Fruit fly (Drosophila melanogaster) ovary, adult (tissue): ENCODE results near the gene GAA1.

Source experiments
- CG17801 ChIP-seq: fragments of 200-800 bp; optimal IDR thresholded peaks from 2 replicates; lab custom pipeline; 2019; ENCODE audit warnings: missing biosample characterization, mild to moderate bottlenecking, missing genetic modification characterization, moderate library complexity; ENCODE audit not compliant: partially characterized antibody

GAA1 gene

DNA sequence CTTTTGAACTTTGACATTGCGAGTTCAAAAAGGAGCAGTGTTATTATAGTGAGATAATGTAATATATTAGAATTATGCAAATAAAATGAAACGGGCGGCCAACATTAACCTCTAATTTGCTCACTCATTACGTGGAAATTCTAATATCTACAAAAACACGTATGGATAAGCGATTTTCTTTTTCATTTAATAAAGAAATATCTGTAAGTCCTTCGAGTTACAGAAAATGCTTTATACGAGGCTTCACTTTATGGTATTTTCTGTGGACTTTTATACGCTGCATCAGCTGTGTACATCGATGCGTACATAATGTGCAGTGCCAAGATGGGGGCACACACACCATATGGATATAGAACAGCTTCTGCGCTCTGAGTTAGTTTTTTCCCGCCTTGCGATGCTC, 12.8 kb upstream of the GAA1 start:
- TF ChIP-seq CG17801 = no peak

DNA sequence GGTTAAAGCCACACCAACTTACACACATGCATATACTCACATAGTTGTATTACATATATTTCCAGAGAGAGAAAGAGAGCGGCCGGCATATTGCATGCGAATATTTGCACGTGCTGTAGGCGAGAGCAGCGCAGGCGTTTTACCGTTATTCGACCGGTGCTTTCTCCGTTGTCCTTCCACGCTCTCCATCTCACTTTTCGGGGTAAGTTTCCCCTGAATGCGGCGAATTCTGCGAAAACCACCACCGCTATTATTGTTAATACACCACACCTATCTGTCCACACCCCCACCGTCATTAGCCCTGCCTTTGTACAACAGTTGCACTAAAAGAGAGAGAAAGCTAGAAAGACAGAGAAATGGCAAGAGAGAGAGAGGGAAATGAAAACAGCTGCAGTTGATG, 12.4 kb upstream of the GAA1 start:
- TF ChIP-seq CG17801 = no peak

DNA sequence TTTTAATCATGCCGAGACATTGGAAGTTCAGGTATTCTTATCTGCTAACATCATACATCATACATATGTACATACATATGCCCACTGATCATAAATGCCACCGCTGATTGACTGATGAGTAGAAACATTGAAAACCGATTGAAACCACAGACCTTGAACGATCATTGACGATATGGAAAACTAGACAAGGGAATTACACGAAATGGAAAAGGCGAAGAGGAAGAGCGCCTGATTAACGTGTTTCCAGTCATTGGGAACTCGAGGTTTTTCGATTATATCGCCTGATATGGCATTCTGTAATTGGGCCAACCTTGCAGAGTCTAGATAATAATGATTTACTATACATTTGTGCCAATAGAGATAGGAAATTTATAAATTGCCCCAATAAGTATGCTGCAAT, 11.7 kb upstream of the GAA1 start:
- TF ChIP-seq CG17801 = no peak

DNA sequence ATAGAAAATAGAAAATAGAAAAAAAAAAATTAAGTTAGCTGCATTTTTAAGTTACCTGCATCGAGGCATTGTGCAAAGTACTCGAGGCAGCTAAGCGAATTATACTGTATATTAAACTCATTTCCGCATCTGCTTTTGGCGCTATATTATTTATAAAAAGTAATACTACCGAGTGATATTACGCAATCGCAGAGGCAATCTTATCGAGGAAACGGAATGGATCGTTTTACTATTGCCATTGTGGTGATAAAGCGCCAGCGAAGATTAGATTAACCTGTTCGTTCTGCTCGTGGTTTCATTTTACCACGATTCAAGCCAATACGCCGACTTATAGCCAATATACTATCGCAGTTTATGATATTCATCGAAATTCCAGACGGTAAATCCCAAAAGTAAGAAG, 11.1 kb upstream of the GAA1 start:
- TF ChIP-seq CG17801 = no peak

DNA sequence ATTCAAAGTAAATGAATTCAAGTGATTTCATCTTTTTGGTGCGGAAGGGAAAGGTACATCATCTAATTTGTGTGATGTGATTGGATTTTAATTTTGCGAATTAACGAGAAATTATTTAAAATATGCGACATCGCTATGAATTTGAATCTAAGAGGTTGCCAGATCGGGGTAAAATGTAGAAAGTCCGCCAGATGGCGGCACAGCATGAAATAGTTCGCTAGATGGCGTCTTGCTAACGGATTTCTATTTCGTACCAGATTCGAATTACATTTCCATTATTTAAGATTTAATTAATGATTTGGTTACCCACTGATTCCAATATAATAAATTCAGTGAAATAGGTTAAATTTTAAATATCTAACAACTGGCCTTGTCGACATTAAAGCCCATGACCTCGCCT, 10.2 kb upstream of the GAA1 start:
- no peak for TF ChIP-seq CG17801

DNA sequence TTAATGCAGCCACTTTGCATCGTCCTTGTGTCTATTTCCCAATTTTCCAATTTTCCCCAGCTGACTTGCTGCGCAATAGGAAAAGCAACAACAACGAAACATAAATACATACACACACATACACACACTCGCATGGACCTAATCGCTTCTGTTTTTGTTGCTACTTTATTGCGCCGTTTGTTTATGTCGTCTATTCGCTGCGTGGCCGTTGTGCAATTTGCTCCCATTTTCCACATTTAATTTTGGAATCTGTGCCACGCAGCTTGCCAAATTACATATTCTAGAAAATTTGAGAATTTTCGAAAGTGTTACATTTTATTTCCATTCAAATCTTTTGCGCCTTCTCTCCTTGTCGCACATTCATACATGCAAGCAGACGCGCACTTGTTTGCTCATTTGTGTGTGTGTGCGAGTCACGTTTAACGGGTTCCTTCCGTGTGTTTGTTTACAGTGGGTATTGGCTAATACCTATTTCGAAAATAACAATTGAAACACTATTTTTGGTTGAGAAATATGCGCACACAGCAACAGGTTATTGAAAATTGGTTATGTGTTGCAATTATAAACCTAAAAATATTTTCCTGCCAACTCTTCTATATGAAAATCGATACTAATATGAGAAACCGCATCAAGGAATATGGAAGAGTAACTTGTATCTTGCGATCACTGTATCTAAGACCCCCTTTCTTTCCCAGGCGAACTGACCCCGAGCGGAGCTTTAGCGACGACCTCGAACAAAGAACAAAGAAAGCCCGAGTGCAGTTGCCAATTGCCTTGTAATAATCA, 7.2 kb upstream of the GAA1 start:
- peak; percentile 84 for TF ChIP-seq CG17801

DNA sequence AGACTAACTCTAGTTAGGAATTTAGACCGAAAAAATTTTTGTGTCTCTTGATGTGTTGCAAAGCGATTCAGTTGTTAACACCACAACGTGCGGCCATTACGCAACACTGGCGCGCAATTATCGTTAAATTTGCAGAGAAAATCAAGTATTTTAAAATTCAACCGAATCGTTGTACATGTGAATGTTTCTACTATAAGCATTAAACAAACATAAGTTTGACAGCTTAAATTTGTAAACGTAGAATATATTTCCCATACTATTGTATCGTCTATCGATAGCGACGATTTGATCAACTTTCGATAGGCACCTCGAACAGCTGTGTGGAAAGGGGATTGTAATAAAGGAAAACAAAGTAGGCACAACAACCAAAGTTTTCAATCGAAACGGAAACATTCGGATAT, 6.4 kb upstream of the GAA1 start, which contains the start of the genes Usp30 and CG16721:
Gene Usp30 (minus strand): TSS at position 245 of the 401 bp plus-strand sequence.
Gene CG16721 (plus strand): TSS at position 327 of the 401 bp plus-strand sequence.
- peak; percentile 81 for TF ChIP-seq CG17801

DNA sequence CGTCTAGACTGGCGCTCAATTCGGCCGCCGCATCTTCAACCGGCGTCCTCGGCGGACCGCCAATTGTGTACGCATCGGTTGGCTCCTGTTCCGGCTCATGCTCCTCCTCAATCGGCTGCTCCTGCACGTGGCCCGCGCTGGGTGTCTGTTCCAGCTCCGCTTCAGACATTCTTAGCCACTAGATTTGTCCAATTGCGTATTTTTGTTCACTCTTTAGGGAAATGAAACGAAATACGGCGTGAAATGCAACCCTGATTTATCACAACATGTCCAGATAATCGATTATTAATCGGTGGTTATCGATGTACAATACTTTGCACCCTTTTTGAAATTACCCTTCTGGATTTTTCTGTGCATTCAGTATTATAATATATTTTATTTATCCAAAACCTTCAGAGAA, 3.4 kb upstream of the GAA1 start, which contains the start of gene mof:
Gene mof (minus strand): TSS at position 270 of the 400 bp plus-strand sequence.
- peak; percentile 55 for TF ChIP-seq CG17801

DNA sequence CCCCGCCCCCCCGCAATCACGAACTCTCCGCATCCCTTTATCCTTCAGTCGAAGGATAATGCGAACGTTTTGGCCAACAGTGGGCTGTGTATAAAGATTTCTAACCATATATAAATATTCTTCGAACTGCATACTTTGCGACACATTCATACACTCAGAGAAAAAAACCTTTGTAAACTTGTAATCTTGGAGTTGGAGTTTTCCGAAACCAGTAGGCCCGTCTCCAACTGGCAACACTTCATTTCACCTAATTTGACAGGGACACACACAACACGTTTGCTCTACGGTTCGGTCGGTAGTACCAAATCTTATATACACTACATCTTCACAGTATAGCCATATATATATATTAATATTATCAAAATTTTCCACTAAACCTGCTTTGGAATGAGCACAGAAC, 4.4 kb downstream of the GAA1 start, which contains the start of gene CG15764:
Gene CG15764 (plus strand): TSS at position 301 of the 400 bp plus-strand sequence.
- no peak for TF ChIP-seq CG17801

DNA sequence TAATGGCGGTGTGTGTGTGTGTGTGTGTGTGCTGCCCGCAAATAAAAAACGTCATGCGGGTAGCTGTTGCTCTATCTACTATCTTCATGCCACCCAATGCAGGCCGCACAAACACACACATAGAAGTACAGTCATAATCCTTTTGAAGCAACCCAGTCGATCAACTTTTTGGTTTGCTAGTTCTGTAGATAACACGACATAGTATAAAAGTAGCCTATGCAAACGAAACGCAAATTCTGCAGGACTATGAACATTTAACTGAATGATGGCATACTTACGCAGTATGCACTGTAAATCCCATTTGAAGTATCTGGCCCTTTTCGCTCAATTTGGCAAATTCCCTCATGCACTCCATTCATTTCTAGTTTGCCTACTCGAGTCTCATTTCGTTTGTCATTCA, 7.1 kb downstream of the GAA1 start:
- TF ChIP-seq CG17801 = no peak

DNA sequence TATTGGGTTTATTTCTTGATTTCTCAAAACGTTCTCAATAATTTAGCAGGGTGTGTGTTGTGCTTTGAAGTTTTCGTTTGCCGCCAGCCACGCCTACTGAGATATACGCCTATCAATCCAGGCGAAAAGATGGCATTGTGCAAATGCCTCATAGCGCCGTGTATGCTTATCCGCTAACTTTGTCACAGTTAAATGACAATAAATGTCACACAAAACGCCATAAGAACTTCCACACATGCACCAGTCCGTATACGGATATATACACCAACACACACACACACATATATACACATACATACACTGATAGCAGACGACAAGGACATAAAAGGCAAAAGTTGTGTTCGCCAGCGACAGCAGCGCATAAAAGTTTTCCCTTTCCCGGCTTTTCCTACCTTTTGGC, 8.1 kb downstream of the GAA1 start, which contains the start of gene CG43137:
Gene CG43137 (minus strand): TSS at position 101 of the 400 bp plus-strand sequence.
- no peak for TF ChIP-seq CG17801

DNA sequence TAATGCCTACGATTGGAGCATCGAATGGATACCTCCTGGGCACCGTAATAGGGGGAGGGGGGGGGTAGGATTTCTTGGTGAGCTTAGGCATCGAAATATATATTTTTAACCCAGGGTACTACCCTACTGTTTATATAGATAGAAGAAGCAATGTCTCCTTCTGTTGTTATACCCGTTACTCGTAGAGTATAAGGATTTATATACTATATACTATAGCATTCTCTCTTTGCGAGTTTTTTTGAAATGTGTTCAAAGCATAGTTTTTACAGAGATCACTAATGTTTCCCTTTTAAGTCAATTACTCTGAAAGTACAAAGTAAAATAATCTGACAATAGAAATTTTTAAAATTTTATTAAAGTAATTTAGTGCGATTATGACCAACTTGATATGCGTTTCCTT, 19.7 kb downstream of the GAA1 start, which contains the start of gene CG43136:
Gene CG43136 (plus strand): TSS at position 301 of the 400 bp plus-strand sequence.
- no peak for TF ChIP-seq CG17801

DNA sequence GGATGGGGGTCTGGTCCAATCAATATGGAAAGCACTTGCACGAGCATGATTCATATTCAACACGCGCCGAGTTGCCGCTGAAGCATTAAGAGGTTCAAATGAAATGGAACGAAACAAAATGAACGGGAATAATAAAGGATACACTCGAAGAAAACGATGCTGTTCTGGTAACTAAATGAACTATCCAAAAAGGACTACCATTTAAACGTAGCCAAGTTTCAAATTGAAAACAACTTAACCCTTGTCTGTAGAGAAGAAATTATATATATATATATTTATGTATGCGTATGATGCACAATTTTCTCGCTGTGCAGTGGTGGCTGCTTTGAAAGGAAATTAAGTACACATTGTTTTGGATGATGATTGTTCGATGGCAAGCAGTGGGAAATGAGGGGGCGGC, 20.5 kb downstream of the GAA1 start:
- no peak for TF ChIP-seq CG17801

DNA sequence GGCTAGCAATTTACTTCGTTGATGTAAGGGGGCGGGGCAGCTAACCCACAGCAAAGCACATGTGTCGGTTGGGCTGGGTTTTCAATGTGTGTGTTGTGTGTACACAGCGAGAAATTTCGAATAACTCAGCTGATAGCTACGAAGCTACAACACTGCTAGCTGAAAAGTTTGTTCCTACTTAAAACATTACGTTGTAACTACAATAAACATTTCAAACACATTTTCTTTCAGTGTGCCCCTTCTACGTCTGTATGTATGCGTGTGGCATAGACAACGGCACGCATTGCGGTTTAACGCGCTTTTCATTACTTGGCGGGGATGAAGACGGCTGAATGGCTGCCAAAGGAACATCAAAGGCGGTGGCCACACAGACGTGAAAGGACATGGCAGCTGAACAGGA, 25.6 kb downstream of the GAA1 start:
- no peak for TF ChIP-seq CG17801

DNA sequence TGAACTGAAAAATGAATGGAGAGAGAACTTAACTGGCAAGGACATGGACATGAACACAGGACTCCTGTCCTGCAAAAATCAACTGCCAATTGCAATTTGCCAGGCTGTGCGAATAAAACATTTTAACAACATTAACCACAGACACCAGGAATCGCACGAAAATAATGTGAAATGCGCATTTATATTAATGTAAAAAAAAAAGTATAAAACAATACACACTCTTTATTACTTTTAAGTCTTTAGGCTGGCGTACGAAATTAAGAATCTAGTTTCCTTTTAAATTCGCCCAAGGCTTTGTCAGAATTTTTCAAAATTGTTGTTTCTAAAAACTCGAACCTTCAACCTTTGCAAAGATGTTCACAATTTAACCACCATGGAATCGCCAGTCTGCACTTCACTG, 28.2 kb downstream of the GAA1 start, which contains the start of gene CG12729:
Gene CG12729 (plus strand): TSS at position 301 of the 400 bp plus-strand sequence.
- no peak for TF ChIP-seq CG17801

DNA sequence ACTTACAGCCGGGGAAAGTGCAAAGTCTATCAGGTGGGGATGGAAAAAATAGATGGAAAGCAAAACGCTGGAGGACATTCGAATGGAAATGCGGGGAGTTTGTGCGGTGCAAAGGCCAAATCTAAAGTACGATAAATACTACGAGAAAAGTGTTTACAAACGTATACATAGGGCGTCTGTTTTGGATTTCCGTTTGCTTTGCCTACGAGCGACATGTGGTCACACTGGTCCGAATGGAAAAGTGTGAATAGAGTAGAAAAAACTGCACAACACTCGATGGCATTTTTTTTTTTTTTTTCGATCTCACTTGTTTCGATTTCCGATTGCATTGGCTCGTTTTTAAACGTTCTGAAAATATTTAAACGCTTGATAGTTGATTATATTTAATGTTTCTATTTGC, 33.4 kb downstream of the GAA1 start:
- TF ChIP-seq CG17801 = no peak
